Fruit fly (Drosophila melanogaster): ENCODE data around the gene inaF-C.

inaF-C gene

dm6 chrX:11683480-11683879 is 48.1 kb downstream of the inaF-C start (continued):
- peak; percentile 26 for TF ChIP-seq HmgZ (tag; optimal IDR thresholded peaks at IDR 0.05)
- TF ChIP-seq Usf (GFP tag; optimal IDR thresholded peaks at IDR 0.05): no peak
- TF ChIP-seq CG30431 (GFP tag; optimal IDR thresholded peaks at IDR 0.05): no peak
- no peak for TF ChIP-seq ind (GFP tag; optimal IDR thresholded peaks at IDR 0.05)
- no peak for TF ChIP-seq CG12219 (GFP tag; optimal IDR thresholded peaks at IDR 0.05)
- TF ChIP-seq B-H1 (GFP tag; IDR thresholded peaks at IDR 0.05): no peak
- TF ChIP-seq fd102C (GFP tag; optimal IDR thresholded peaks at IDR 0.05): no peak
- no peak for TF ChIP-seq CG12942 (GFP tag; optimal IDR thresholded peaks at IDR 0.05)
- TF ChIP-seq jumu (GFP tag; optimal IDR thresholded peaks at IDR 0.05): no peak
- no peak for TF ChIP-seq Atf-2 (GFP tag; optimal IDR thresholded peaks at IDR 0.05)
- no peak for TF ChIP-seq salm (tag; optimal IDR thresholded peaks at IDR 0.05)
- no peak for TF ChIP-seq CG17359 (tag; optimal IDR thresholded peaks at IDR 0.05)
- peak; percentile 71 for TF ChIP-seq CG10543 (GFP tag; optimal IDR thresholded peaks at IDR 0.05)
- no peak for TF ChIP-seq ac (GFP tag; optimal IDR thresholded peaks at IDR 0.05)
- no peak for TF ChIP-seq CG3726 (GFP tag; IDR thresholded peaks at IDR 0.05)
- no peak for TF ChIP-seq Dfd (GFP tag; optimal IDR thresholded peaks at IDR 0.05)
- TF ChIP-seq Gug (GFP tag; IDR thresholded peaks at IDR 0.05): no peak
- TF ChIP-seq sc (optimal IDR thresholded peaks at IDR 0.05): no peak
- no peak for TF ChIP-seq sc (GFP tag; optimal IDR thresholded peaks at IDR 0.05)
- no peak for TF ChIP-seq so (GFP tag; IDR thresholded peaks at IDR 0.05)
- no peak for TF ChIP-seq grau (tag; optimal IDR thresholded peaks at IDR 0.05)
- TF ChIP-seq sim (GFP tag; IDR thresholded peaks at IDR 0.05): no peak
- no peak for TF ChIP-seq gcm2 (GFP tag; optimal IDR thresholded peaks at IDR 0.05)
- no peak for TF ChIP-seq CG13775 (GFP tag; optimal IDR thresholded peaks at IDR 0.05)
- no peak for TF ChIP-seq pnt (GFP tag; optimal IDR thresholded peaks at IDR 0.05)
- no peak for TF ChIP-seq tgo (GFP tag; IDR thresholded peaks at IDR 0.05)
- TF ChIP-seq Atf6 (GFP tag; IDR thresholded peaks at IDR 0.05): no peak
- no peak for TF ChIP-seq Poxn (GFP tag; IDR thresholded peaks at IDR 0.05)
- TF ChIP-seq CG3163 (GFP tag; optimal IDR thresholded peaks at IDR 0.05): no peak
- TF ChIP-seq CG8388 (GFP tag; optimal IDR thresholded peaks at IDR 0.05): no peak
- TF ChIP-seq CG3065 (GFP tag; optimal IDR thresholded peaks at IDR 0.05): no peak
- no peak for TF ChIP-seq CG10366 (GFP tag; IDR thresholded peaks at IDR 0.05)
- TF ChIP-seq CG18764 (GFP tag; optimal IDR thresholded peaks at IDR 0.05): no peak
- no peak for TF ChIP-seq aop (GFP tag; IDR thresholded peaks at IDR 0.05)
- TF ChIP-seq chif (GFP tag; optimal IDR thresholded peaks at IDR 0.05): no peak
- TF ChIP-seq exex (tag; optimal IDR thresholded peaks at IDR 0.05): peak; percentile 31
- TF ChIP-seq ftz-f1 (GFP tag; optimal IDR thresholded peaks at IDR 0.05): peak; percentile 28
- TF ChIP-seq kay (GFP tag; optimal IDR thresholded peaks at IDR 0.05): no peak
- no peak for TF ChIP-seq pum (GFP tag; optimal IDR thresholded peaks at IDR 0.05)
- TF ChIP-seq CG32532 (GFP tag; IDR thresholded peaks at IDR 0.05): no peak
- no peak for TF ChIP-seq lola (GFP tag; optimal IDR thresholded peaks at IDR 0.05)
- TF ChIP-seq NK7.1 (GFP tag; optimal IDR thresholded peaks at IDR 0.05): no peak
- no peak for TF ChIP-seq nmo (GFP tag; optimal IDR thresholded peaks at IDR 0.05)
- no peak for TF ChIP-seq Sry-β (GFP tag; optimal IDR thresholded peaks at IDR 0.05)
- no peak for TF ChIP-seq esg (GFP tag; conservative IDR thresholded peaks at IDR 0.05)
- TF ChIP-seq CG11085 (GFP tag; IDR thresholded peaks at IDR 0.05): no peak
- no peak for TF ChIP-seq TFAM (GFP tag; optimal IDR thresholded peaks at IDR 0.05)
- TF ChIP-seq pb (GFP tag; optimal IDR thresholded peaks at IDR 0.05): peak; percentile 22
- TF ChIP-seq E2f2 (GFP tag; IDR thresholded peaks at IDR 0.05): no peak
- no peak for TF ChIP-seq Vsx1 (GFP tag; optimal IDR thresholded peaks at IDR 0.05)
- no peak for TF ChIP-seq CG1529 (GFP tag; optimal IDR thresholded peaks at IDR 0.05)
- no peak for TF ChIP-seq klu (GFP tag; IDR thresholded peaks at IDR 0.05)
- no peak for TF ChIP-seq CG31365 (tag; optimal IDR thresholded peaks at IDR 0.05)
- no peak for TF ChIP-seq Dp (GFP tag; optimal IDR thresholded peaks at IDR 0.05)
